Fruit fly (Drosophila melanogaster) whole organism, embryonic: ENCODE measurements around the gene CG6005.

Source experiments
- Aef1 ChIP-seq: fragments of 200-800 bp; sonication (Bioruptor generic); IDR thresholded peaks from 3 replicates; pipeline ENCODE4 v1.3.6; 2022; ENCODE audit warnings: missing biosample characterization, missing genetic modification characterization
- B-H1 ChIP-seq: fragments of 200-800 bp; sonication (Bioruptor generic); IDR thresholded peaks from 3 replicates; pipeline ENCODE4 v1.3.6; 2022; ENCODE audit warnings: missing biosample characterization, missing genetic modification characterization
- Bgb ChIP-seq: fragments of 200-800 bp; sonication (Bioruptor generic); IDR thresholded peaks from 2 replicates; pipeline ENCODE4 v1.3.6; 2022; ENCODE audit warnings: missing biosample characterization, missing genetic modification characterization; ENCODE audit not compliant: partially characterized antibody
- CG10366 ChIP-seq: fragments of 200-800 bp; sonication (Bioruptor generic); IDR thresholded peaks from 2 replicates; pipeline ENCODE4 v1.3.6; 2022; ENCODE audit warnings: missing biosample characterization, missing genetic modification characterization
- CG10654 ChIP-seq: fragments of 200-800 bp; sonication (Bioruptor generic); optimal IDR thresholded peaks from 2 replicates; lab custom pipeline; 2016; ENCODE audit warnings: missing biosample characterization, missing genetic modification characterization
- CG10979 ChIP-seq: fragments of 200-800 bp; sonication (Bioruptor generic); optimal IDR thresholded peaks from 2 replicates; lab custom pipeline; 2018; ENCODE audit warnings: missing biosample characterization, mild to moderate bottlenecking, missing genetic modification characterization, moderate library complexity
- CG11504 ChIP-seq: fragments of 200-800 bp; sonication (Bioruptor generic); optimal IDR thresholded peaks from 3 replicates; lab custom pipeline; 2019; ENCODE audit warnings: missing biosample characterization, mild to moderate bottlenecking, missing genetic modification characterization, moderate library complexity
- CG15514 ChIP-seq: fragments of 200-800 bp; sonication (Bioruptor generic); optimal IDR thresholded peaks from 3 replicates; lab custom pipeline; 2017; ENCODE audit warnings: missing biosample characterization, missing genetic modification characterization, mild to moderate bottlenecking, moderate library complexity, missing genetic modification reagents
- CG1603 ChIP-seq: fragments of 200-800 bp; sonication (Bioruptor generic); optimal IDR thresholded peaks from 2 replicates; lab custom pipeline; 2019; ENCODE audit warnings: missing biosample characterization, mild to moderate bottlenecking, missing genetic modification characterization, moderate library complexity
- CG17186 ChIP-seq: fragments of 200-800 bp; sonication (Bioruptor generic); optimal IDR thresholded peaks from 3 replicates; lab custom pipeline; 2017; ENCODE audit warnings: missing biosample characterization, missing genetic modification reagents, missing genetic modification characterization
- CG2199 ChIP-seq: fragments of 200-800 bp; sonication (Bioruptor generic); IDR thresholded peaks from 3 replicates; pipeline ENCODE4 v1.3.6; 2022; ENCODE audit warnings: missing biosample characterization, missing genetic modification characterization
- CG4707 ChIP-seq: fragments of 200-800 bp; sonication (Bioruptor generic); optimal IDR thresholded peaks from 2 replicates; lab custom pipeline; 2018; ENCODE audit warnings: missing biosample characterization, mild to moderate bottlenecking, missing genetic modification characterization, moderate library complexity
- CG6654 ChIP-seq: fragments of 200-800 bp; sonication (Bioruptor generic); optimal IDR thresholded peaks from 2 replicates; lab custom pipeline; 2017; ENCODE audit warnings: missing biosample characterization, mild to moderate bottlenecking, missing genetic modification characterization
- CG6683 ChIP-seq: fragments of 200-800 bp; sonication (Bioruptor generic); optimal IDR thresholded peaks from 2 replicates; lab custom pipeline; 2017; ENCODE audit warnings: missing biosample characterization, mild to moderate bottlenecking, missing genetic modification characterization, missing genetic modification reagents
- CG6813 ChIP-seq: fragments of 200-800 bp; sonication (Bioruptor generic); optimal IDR thresholded peaks from 2 replicates; lab custom pipeline; 2017; ENCODE audit warnings: missing biosample characterization, missing genetic modification characterization, mild to moderate bottlenecking, moderate library complexity, missing genetic modification reagents
- CG7928 ChIP-seq: fragments of 200-800 bp; sonication (Bioruptor generic); optimal IDR thresholded peaks from 2 replicates; lab custom pipeline; 2017; ENCODE audit warnings: missing biosample characterization, mild to moderate bottlenecking, missing genetic modification characterization
- CG8290 ChIP-seq, 3 experiments: fragments of 200-800 bp; sonication (Bioruptor generic); optimal IDR thresholded peaks; 2 replicates each; lab custom pipeline; 2016 to 2019; ENCODE audit warnings: missing biosample characterization in 3 of 3, missing genetic modification characterization in 3 of 3, mild to moderate bottlenecking in 2 of 3, moderate library complexity in 1 of 3
- CTCF ChIP-seq: fragments of 200-800 bp; sonication (Bioruptor generic); optimal IDR thresholded peaks from 2 replicates; lab custom pipeline; 2017; ENCODE audit warnings: missing biosample characterization, mild to moderate bottlenecking, missing genetic modification characterization, moderate library complexity
- CkIIα-i1 ChIP-seq: fragments of 200-800 bp; sonication (Bioruptor generic); IDR thresholded peaks from 2 replicates; pipeline ENCODE4 v1.3.6; 2022; ENCODE audit warnings: missing biosample characterization, missing genetic modification characterization
- CrebB ChIP-seq: fragments of 200-800 bp; sonication (Bioruptor generic); optimal IDR thresholded peaks from 3 replicates; lab custom pipeline; 2018; ENCODE audit warnings: missing biosample characterization, mild to moderate bottlenecking, missing genetic modification characterization
- Dbx ChIP-seq: fragments of 200-800 bp; sonication (Bioruptor generic); IDR thresholded peaks from 3 replicates; pipeline ENCODE4 v1.3.6; 2022; ENCODE audit warnings: missing biosample characterization, missing genetic modification characterization
- Ets65A ChIP-seq: fragments of 200-800 bp; sonication (Bioruptor generic); peaks from one replicate; lab custom pipeline; 2016; ENCODE audit warnings: missing biosample characterization, missing genetic modification characterization
- Fer1 ChIP-seq: fragments of 200-800 bp; sonication (Bioruptor generic); optimal IDR thresholded peaks from 2 replicates; lab custom pipeline; 2017; ENCODE audit warnings: missing biosample characterization, mild to moderate bottlenecking, missing genetic modification characterization
- HHEX ChIP-seq: fragments of 200-800 bp; sonication (Bioruptor generic); optimal IDR thresholded peaks from 3 replicates; lab custom pipeline; 2017; ENCODE audit warnings: missing biosample characterization, mild to moderate bottlenecking, missing genetic modification characterization, missing genetic modification reagents
- HLHmδ ChIP-seq: fragments of 200-800 bp; sonication (Bioruptor generic); optimal IDR thresholded peaks from 2 replicates; lab custom pipeline; 2018; ENCODE audit warnings: missing biosample characterization, mild to moderate bottlenecking, missing genetic modification characterization, moderate library complexity
- Nf-YA ChIP-seq: fragments of 200-800 bp; sonication (Bioruptor generic); IDR thresholded peaks from 2 replicates; pipeline ENCODE4 v1.3.6; 2022; ENCODE audit warnings: missing biosample characterization, missing genetic modification characterization
- Sox100B ChIP-seq: fragments of 200-800 bp; sonication (Bioruptor generic); optimal IDR thresholded peaks from 3 replicates; lab custom pipeline; 2018; ENCODE audit warnings: missing biosample characterization, mild to moderate bottlenecking, missing genetic modification characterization
- Xbp1 ChIP-seq: fragments of 200-800 bp; sonication (Bioruptor generic); optimal IDR thresholded peaks from 3 replicates; lab custom pipeline; 2016; ENCODE audit warnings: missing biosample characterization, mild to moderate bottlenecking, missing genetic modification characterization
- amos ChIP-seq: fragments of 200-800 bp; sonication (Bioruptor generic); IDR thresholded peaks from 2 replicates; pipeline ENCODE4 v1.3.6; 2022; ENCODE audit warnings: missing biosample characterization, missing genetic modification characterization; ENCODE audit not compliant: partially characterized antibody
- bab2 ChIP-seq: fragments of 200-800 bp; sonication (Bioruptor generic); optimal IDR thresholded peaks from 2 replicates; lab custom pipeline; 2016; ENCODE audit warnings: missing biosample characterization, missing genetic modification characterization
- cad ChIP-seq: fragments of >200 bp; optimal IDR thresholded peaks from 2 replicates; lab custom pipeline; 2017; ENCODE audit warnings: missing biosample characterization, missing genetic modification characterization
- cg ChIP-seq: fragments of 200-800 bp; sonication (Bioruptor generic); optimal IDR thresholded peaks from 3 replicates; lab custom pipeline; 2019; ENCODE audit warnings: missing biosample characterization, mild to moderate bottlenecking, missing genetic modification characterization, moderate library complexity
- ci ChIP-seq: fragments of 200-800 bp; sonication (Bioruptor generic); IDR thresholded peaks from 3 replicates; pipeline ENCODE4 v1.3.6; 2022; ENCODE audit warnings: missing biosample characterization, missing genetic modification characterization
- crol ChIP-seq: fragments of 200-800 bp; sonication (Bioruptor generic); IDR thresholded peaks from 2 replicates; pipeline ENCODE4 v1.3.6; 2022; ENCODE audit warnings: missing biosample characterization, missing genetic modification characterization
- dan ChIP-seq: fragments of 200-800 bp; sonication (Bioruptor generic); IDR thresholded peaks from 2 replicates; pipeline ENCODE4 v1.3.6; 2022; ENCODE audit warnings: missing biosample characterization, missing genetic modification characterization
- dysf ChIP-seq: fragments of 200-800 bp; sonication (Bioruptor generic); IDR thresholded peaks from 3 replicates; pipeline ENCODE4 v1.3.6; 2022; ENCODE audit warnings: missing biosample characterization, missing genetic modification characterization
- grau ChIP-seq: fragments of 200-800 bp; optimal IDR thresholded peaks from 3 replicates; lab custom pipeline; 2019; ENCODE audit warnings: missing biosample characterization, mild to moderate bottlenecking, missing genetic modification characterization, moderate library complexity
- her ChIP-seq: fragments of 200-800 bp; sonication (Bioruptor generic); optimal IDR thresholded peaks from 2 replicates; lab custom pipeline; 2016; ENCODE audit warnings: missing biosample characterization, missing genetic modification characterization
- klu ChIP-seq: fragments of 200-800 bp; sonication (Bioruptor generic); IDR thresholded peaks from 2 replicates; pipeline ENCODE4 v1.3.6; 2022; ENCODE audit warnings: missing biosample characterization, missing genetic modification characterization
- kni ChIP-seq: fragments of 200-800 bp; sonication (Bioruptor generic); optimal IDR thresholded peaks from 3 replicates; lab custom pipeline; 2017; ENCODE audit warnings: mild to moderate bottlenecking, missing biosample characterization, missing genetic modification reagents, missing genetic modification characterization
- luna ChIP-seq: fragments of 200-800 bp; sonication (Bioruptor generic); optimal IDR thresholded peaks from 2 replicates; lab custom pipeline; 2016; ENCODE audit warnings: missing biosample characterization, missing genetic modification characterization
- mirr ChIP-seq: fragments of 200-800 bp; sonication (Bioruptor generic); optimal IDR thresholded peaks from 3 replicates; lab custom pipeline; 2018; ENCODE audit warnings: missing biosample characterization, mild to moderate bottlenecking, missing genetic modification characterization
- odd ChIP-seq: fragments of 200-800 bp; sonication (Bioruptor generic); optimal IDR thresholded peaks from 2 replicates; lab custom pipeline; 2017; ENCODE audit warnings: missing biosample characterization, mild to moderate bottlenecking, missing genetic modification characterization
- pita ChIP-seq: fragments of 200-800 bp; sonication (Bioruptor generic); optimal IDR thresholded peaks from 2 replicates; lab custom pipeline; 2017; ENCODE audit warnings: missing biosample characterization, mild to moderate bottlenecking, missing genetic modification characterization
- sima ChIP-seq: fragments of 200-800 bp; sonication (Bioruptor generic); optimal IDR thresholded peaks from 2 replicates; lab custom pipeline; 2016; ENCODE audit warnings: missing biosample characterization, missing genetic modification characterization
- sqz ChIP-seq: fragments of 200-800 bp; sonication (Bioruptor generic); optimal IDR thresholded peaks from 3 replicates; lab custom pipeline; 2018; ENCODE audit warnings: missing biosample characterization, mild to moderate bottlenecking, missing genetic modification characterization
- sr ChIP-seq: fragments of 200-800 bp; sonication (Bioruptor generic); IDR thresholded peaks from 3 replicates; pipeline ENCODE4 v1.3.6; 2022; ENCODE audit warnings: missing biosample characterization, missing genetic modification characterization
- zen2 ChIP-seq: fragments of 200-800 bp; sonication (Bioruptor generic); IDR thresholded peaks from 3 replicates; pipeline ENCODE4 v1.3.6; 2022; ENCODE audit warnings: missing biosample characterization, missing genetic modification characterization; ENCODE audit not compliant: partially characterized antibody

CG6005 gene

DNA sequence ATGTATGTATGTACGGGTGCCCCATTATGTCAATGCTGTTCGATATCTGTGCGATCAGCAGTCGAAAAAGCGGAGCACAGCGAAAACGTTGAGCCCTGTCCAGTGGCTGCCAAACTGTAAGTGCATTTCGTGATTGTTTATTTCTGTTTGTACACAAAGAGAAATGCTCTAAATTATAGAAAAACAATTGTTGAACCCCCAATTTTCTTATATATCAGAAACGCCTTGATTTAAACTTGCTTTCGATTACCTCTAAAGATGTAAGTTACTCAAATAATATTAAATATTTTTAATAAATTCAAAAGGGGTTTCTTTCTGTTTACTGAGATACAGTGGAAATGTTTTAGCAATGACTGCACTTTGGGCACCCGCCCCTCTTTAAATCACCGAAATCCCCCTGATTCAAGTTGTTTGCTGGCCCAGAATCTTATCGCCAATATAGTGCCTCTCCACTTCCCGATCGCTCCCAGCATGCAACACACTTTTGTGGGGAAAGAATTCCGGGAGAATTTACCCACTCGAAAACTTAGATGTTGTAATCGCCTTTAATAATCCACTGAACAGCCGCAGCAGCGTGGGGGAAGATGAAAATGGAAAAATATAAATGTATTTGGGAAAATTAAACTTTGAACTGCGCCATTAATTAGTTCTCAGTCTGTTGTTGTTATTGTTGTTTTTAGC, 8.9 kb downstream of the CG6005 start (continued):
- no peak for TF ChIP-seq CG6813 (GFP tag; lab: Kevin White, UChicago)
- TF ChIP-seq her (GFP tag; lab: Kevin White, UChicago): no peak
- TF ChIP-seq Dbx (GFP tag; lab: Robert Waterston, UW): no peak
- TF ChIP-seq dan: no peak

DNA sequence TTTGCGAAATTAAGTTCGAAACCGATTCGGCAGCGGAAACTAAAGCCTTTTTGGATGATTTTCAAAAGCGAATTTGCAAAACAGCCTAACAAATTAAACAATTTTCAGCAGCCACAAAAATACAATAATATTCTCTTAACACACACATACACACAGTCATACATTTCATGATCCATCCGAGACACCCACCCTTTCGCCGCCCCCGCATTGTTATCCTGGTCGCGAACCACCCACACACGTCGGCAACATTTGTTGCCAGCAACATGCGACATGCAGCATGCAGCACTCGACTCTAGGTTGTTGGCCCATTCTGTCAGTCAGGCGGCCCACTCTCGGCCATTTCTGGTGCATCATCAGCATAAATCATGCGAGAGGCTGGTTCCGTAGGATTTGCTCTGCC, 9.8 kb downstream of the CG6005 start:
- TF ChIP-seq cad: peak; percentile 71
- peak; percentile 37 for TF ChIP-seq CTCF
- peak; percentile 27 for TF ChIP-seq HLHmδ (GFP tag; lab: Kevin White, UChicago)
- no peak for TF ChIP-seq CG4707 (GFP tag; lab: Kevin White, UChicago)
- peak; percentile 89 for TF ChIP-seq CG6654
- peak; percentile 100 for TF ChIP-seq CG11504
- TF ChIP-seq CG15514: peak; percentile 18
- TF ChIP-seq klu: peak; percentile 71
- TF ChIP-seq CG10654 (GFP tag; lab: Kevin White, UChicago): no peak
- no peak for TF ChIP-seq Xbp1 (GFP tag; lab: Kevin White, UChicago)
- peak; percentile 81; the same call in 1 of the 3 replicates for TF ChIP-seq CG2199 (GFP tag; lab: Robert Waterston, UW)
- TF ChIP-seq CG7928 (GFP tag; lab: Kevin White, UChicago): no peak
- TF ChIP-seq crol: peak; percentile 19; the same call in 1 of the 2 replicates
- TF ChIP-seq CG10366: no peak
- no peak for TF ChIP-seq Nf-YA (GFP tag; lab: Robert Waterston, UW)
- TF ChIP-seq sr: peak; percentile 100
- peak; percentile 63 for TF ChIP-seq cg (GFP tag; lab: Kevin White, UChicago)
- no peak for TF ChIP-seq CG8290 (GFP tag; optimal IDR thresholded peaks at IDR 0.05; lab: Kevin White, UChicago)
- TF ChIP-seq CG8290 (tag; optimal IDR thresholded peaks at IDR 0.05; lab: Kevin White, UChicago): peak in 1 of 2 experiments; percentile 26
- no peak for TF ChIP-seq kni (GFP tag; lab: Kevin White, UChicago)
- TF ChIP-seq odd (GFP tag; lab: Kevin White, UChicago): no peak
- TF ChIP-seq grau (tag; lab: Kevin White, UChicago): no peak
- TF ChIP-seq ci (GFP tag; lab: Robert Waterston, UW): 0 out of 3 replicates have a peak, but pooled peaks have one; percentile 22
- peak; percentile 56 for TF ChIP-seq pita (GFP tag; lab: Kevin White, UChicago)

DNA sequence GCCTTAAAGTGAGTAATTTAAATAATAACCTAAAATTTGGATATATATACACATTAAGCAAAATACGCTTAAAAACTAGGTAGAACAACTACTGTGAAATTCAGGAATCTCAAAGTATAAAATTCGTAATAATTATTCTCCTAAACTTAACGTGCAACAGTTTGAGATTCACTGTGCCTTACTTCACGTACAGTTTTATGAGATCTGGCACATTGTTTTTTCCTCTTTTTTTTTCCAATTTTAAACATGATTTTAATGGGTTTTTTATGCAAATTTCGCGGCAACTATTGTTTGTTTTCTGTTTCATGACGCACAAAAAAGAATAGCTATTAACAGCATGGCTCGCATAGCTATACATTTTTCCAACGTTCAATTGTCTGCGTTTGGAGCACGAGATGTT, 11.9 kb downstream of the CG6005 start:
- TF ChIP-seq CG6654 (peak; percentile 96), cad (peak; percentile 67), sqz (peak; percentile 0), CG17186 (GFP tag; lab: Kevin White, UChicago) (no peak), HHEX (GFP tag; lab: Kevin White, UChicago) (no peak), luna (GFP tag; lab: Kevin White, UChicago) (no peak), Ets65A (GFP tag; lab: Kevin White, UChicago) (no peak), zen2 (GFP tag; lab: Robert Waterston, UW) (no peak), sima (GFP tag; lab: Kevin White, UChicago) (no peak), CG11504 (peak; percentile 92), amos (GFP tag; lab: Robert Waterston, UW) (peak; percentile 9; the same call in 1 of the 2 replicates)

DNA sequence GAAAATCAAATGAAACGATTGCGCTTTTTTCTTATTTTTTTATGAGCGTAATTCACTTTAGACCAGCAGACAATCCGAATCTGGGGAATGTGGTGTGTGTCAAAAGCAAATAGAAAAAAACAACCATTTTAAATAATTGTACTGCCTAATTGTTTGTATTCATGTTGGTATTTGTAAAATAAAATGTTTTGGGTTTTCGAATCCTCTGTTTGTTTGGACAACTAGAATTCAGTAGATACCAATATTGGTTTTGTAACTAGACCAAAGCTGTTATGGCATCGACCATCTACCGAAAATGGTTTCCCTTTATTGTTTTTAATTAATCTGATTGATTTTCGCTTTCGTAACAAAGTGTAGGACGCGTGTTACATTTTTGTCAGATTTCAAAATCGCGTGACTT, 12.9 kb downstream of the CG6005 start:
- TF ChIP-seq Bgb (GFP tag; lab: Robert Waterston, UW) (no peak), Sox100B (GFP tag; lab: Kevin White, UChicago) (no peak), CrebB (no peak), Aef1 (GFP tag; lab: Robert Waterston, UW) (no peak), B-H1 (GFP tag; lab: Robert Waterston, UW) (no peak), bab2 (GFP tag; lab: Kevin White, UChicago) (peak; percentile 62), CG1603 (tag; lab: Kevin White, UChicago) (peak; percentile 15), dysf (GFP tag; lab: Robert Waterston, UW) (peak; percentile 38; the same call in 2 of the 3 replicates), CG10979 (tag; lab: Kevin White, UChicago) (no peak), Fer1 (GFP tag; lab: Kevin White, UChicago) (no peak), CG6683 (GFP tag; lab: Kevin White, UChicago) (no peak), mirr (GFP tag; lab: Kevin White, UChicago) (no peak), CkIIα-i1 (GFP tag; lab: Robert Waterston, UW) (no peak)
